Worm (Caenorhabditis elegans) whole organism, L4 larva: ENCODE data around the gene gcp-2.2.
A peak's percentile ranks its signal among the peaks of the same experiment; 100 is the strongest.

Experiments
- Y75B8A.6 ChIP-seq: fragments of 200-800 bp; sonication (Bioruptor generic); IDR thresholded peaks from 2 replicates; pipeline ENCODE4 v1.3.6; 2022; ENCODE audit warnings: missing genetic modification reagents, missing genetic modification characterization, missing compliant biosample characterization
- ama-1 ChIP-seq: fragments of 150-350 bp; optimal IDR thresholded peaks from 2 replicates; lab custom pipeline; 2014; ENCODE audit warnings: inconsistent platforms, mixed read lengths
- ces-1 ChIP-seq: fragments of 150-350 bp; sonication (generic microtip); optimal IDR thresholded peaks from 4 replicates; lab custom pipeline; 2014; ENCODE audit warnings: missing biosample characterization, missing genetic modification reagents, missing genetic modification characterization
- fos-1 ChIP-seq: fragments of 150-350 bp; optimal IDR thresholded peaks from 2 replicates; lab custom pipeline; 2014; ENCODE audit warnings: missing biosample characterization, missing genetic modification characterization
- lin-13 ChIP-seq: fragments of 150-350 bp; optimal IDR thresholded peaks from 2 replicates; lab custom pipeline; 2014; ENCODE audit warnings: missing biosample characterization, missing genetic modification reagents, missing genetic modification characterization
- lin-39 ChIP-seq: fragments of 150-350 bp; optimal IDR thresholded peaks from 2 replicates; lab custom pipeline; 2014; ENCODE audit warnings: missing biosample characterization, missing genetic modification reagents, missing genetic modification characterization
- lsy-2 ChIP-seq, 2 experiments: fragments of 150-350 bp in 1 of 2; sonication (generic microtip) in 1 of 2; optimal IDR thresholded peaks; 2 replicates each; lab custom pipeline; 2014 to 2017; ENCODE audit warnings: missing biosample characterization in 2 of 2, missing genetic modification characterization in 2 of 2
- nhr-11 ChIP-seq: fragments of 150-350 bp; optimal IDR thresholded peaks from 2 replicates; lab custom pipeline; 2014; ENCODE audit warnings: missing biosample characterization, missing genetic modification characterization
- rbr-2 ChIP-seq: sonication (generic microtip); optimal IDR thresholded peaks from 2 replicates; lab custom pipeline; 2016; ENCODE audit warnings: missing genotype, missing genetic modification characterization, missing compliant biosample characterization
- snpc-4 ChIP-seq: fragments of 150-350 bp; optimal IDR thresholded peaks from 2 replicates; lab custom pipeline; 2014; ENCODE audit warnings: missing biosample characterization, missing genetic modification characterization
- vab-7 ChIP-seq: fragments of 200-800 bp; sonication (Bioruptor generic); IDR thresholded peaks from 2 replicates; pipeline ENCODE4 v1.3.6; 2022; ENCODE audit warnings: missing genetic modification reagents, missing genetic modification characterization, missing compliant biosample characterization

- no peak for TF ChIP-seq snpc-4 (tag; lab: Kevin White, UChicago)
- no peak for TF ChIP-seq ces-1
- no peak for TF ChIP-seq lin-39 (tag; lab: Kevin White, UChicago)
- no peak for TF ChIP-seq Y75B8A.6 (GFP tag; lab: Robert Waterston, UW)
- TF ChIP-seq fos-1 (tag; lab: Kevin White, UChicago) = no peak
- no peak for TF ChIP-seq lin-13 (GFP tag; lab: Kevin White, UChicago)
- TF ChIP-seq lsy-2 (tag; optimal IDR thresholded peaks at IDR 0.05; lab: Kevin White, UChicago) = peak in 1 of 2 experiments; percentile 39
- no peak for TF ChIP-seq ama-1 (lab: Kevin White, UChicago)
- no peak for TF ChIP-seq vab-7 (GFP tag; lab: Robert Waterston, UW)
- TF ChIP-seq nhr-11 = no peak
- no peak for TF ChIP-seq rbr-2 (tag; lab: Kevin White, UChicago)
Measured at ce11 chrX:11519016-11519509, 18.5 kb upstream of the gcp-2.2 start, which contains the start of gene hpo-34.
